Fruit fly (Drosophila melanogaster) whole organism, pupa: ENCODE data around the gene CCAP-R.

ENCODE experiments used
- CG10348 ChIP-seq: fragments of 200-800 bp; sonication (Bioruptor generic); IDR thresholded peaks from 2 replicates; pipeline ENCODE4 v1.3.6; 2022; ENCODE audit warnings: missing biosample characterization, missing genetic modification characterization
- CG12605 ChIP-seq: fragments of 200-800 bp; sonication (Bioruptor generic); IDR thresholded peaks from 2 replicates; pipeline ENCODE4 v1.3.6; 2022; ENCODE audit warnings: missing biosample characterization, missing genetic modification characterization
- CG13204 ChIP-seq: fragments of 200-800 bp; sonication (Bioruptor generic); optimal IDR thresholded peaks from 2 replicates; lab custom pipeline; 2018; ENCODE audit warnings: missing biosample characterization, mild to moderate bottlenecking, missing genetic modification characterization, moderate library complexity
- CG14655 ChIP-seq: fragments of 200-800 bp; sonication (Bioruptor generic); optimal IDR thresholded peaks from 3 replicates; lab custom pipeline; 2017; ENCODE audit warnings: mild to moderate bottlenecking, missing biosample characterization, missing genetic modification reagents, missing genetic modification characterization
- CG15710 ChIP-seq: fragments of 200-800 bp; sonication (Bioruptor generic); optimal IDR thresholded peaks from 2 replicates; lab custom pipeline; 2018; ENCODE audit warnings: missing biosample characterization, mild to moderate bottlenecking, missing genetic modification characterization, moderate library complexity
- CG17806 ChIP-seq: fragments of 200-800 bp; sonication (Bioruptor generic); optimal IDR thresholded peaks from 2 replicates; lab custom pipeline; 2018; ENCODE audit warnings: missing biosample characterization, mild to moderate bottlenecking, missing genetic modification characterization, moderate library complexity
- CG32121 ChIP-seq: fragments of 200-800 bp; sonication (Bioruptor generic); IDR thresholded peaks from 2 replicates; pipeline ENCODE4 v1.3.6; 2022; ENCODE audit warnings: missing biosample characterization, missing genetic modification characterization
- CG34367 ChIP-seq: fragments of 200-800 bp; sonication (Bioruptor generic); optimal IDR thresholded peaks from 2 replicates; lab custom pipeline; 2018; ENCODE audit warnings: missing biosample characterization, mild to moderate bottlenecking, missing genetic modification characterization
- CG4496 ChIP-seq: fragments of 200-800 bp; sonication (Bioruptor generic); IDR thresholded peaks from 3 replicates; pipeline ENCODE4 v1.3.6; 2022; ENCODE audit warnings: missing biosample characterization, missing genetic modification characterization
- CG8159 ChIP-seq: fragments of 200-800 bp; sonication (Bioruptor generic); optimal IDR thresholded peaks from 3 replicates; lab custom pipeline; 2018; ENCODE audit warnings: missing biosample characterization, mild to moderate bottlenecking, missing genetic modification characterization, moderate library complexity
- CG8301 ChIP-seq: fragments of 200-800 bp; sonication (Bioruptor generic); optimal IDR thresholded peaks from 2 replicates; lab custom pipeline; 2018; ENCODE audit warnings: missing biosample characterization, mild to moderate bottlenecking, missing genetic modification characterization
- CG9948 ChIP-seq: fragments of 200-800 bp; sonication (Bioruptor generic); optimal IDR thresholded peaks from 2 replicates; lab custom pipeline; 2018; ENCODE audit warnings: missing biosample characterization, mild to moderate bottlenecking, missing genetic modification characterization, moderate library complexity
- D1 ChIP-seq: fragments of 200-800 bp; sonication (Bioruptor generic); optimal IDR thresholded peaks from 2 replicates; lab custom pipeline; 2018; ENCODE audit warnings: missing biosample characterization, mild to moderate bottlenecking, missing genetic modification characterization, moderate library complexity
- EcR ChIP-seq: fragments of 200-800 bp; sonication (Bioruptor generic); optimal IDR thresholded peaks from 3 replicates; lab custom pipeline; 2019; ENCODE audit warnings: missing biosample characterization, missing genetic modification characterization, mild to moderate bottlenecking, moderate library complexity, missing genetic modification reagents
- Ets98B ChIP-seq: fragments of 200-800 bp; sonication (Bioruptor generic); IDR thresholded peaks from 2 replicates; pipeline ENCODE4 v1.3.6; 2022; ENCODE audit warnings: missing biosample characterization, missing genetic modification characterization
- Pif1A ChIP-seq: fragments of 200-800 bp; sonication (Bioruptor generic); optimal IDR thresholded peaks from 3 replicates; lab custom pipeline; 2016; ENCODE audit warnings: missing biosample characterization, missing genetic modification characterization
- Pif1B ChIP-seq: fragments of 200-800 bp; sonication (Bioruptor generic); optimal IDR thresholded peaks from 3 replicates; lab custom pipeline; 2016; ENCODE audit warnings: missing biosample characterization, missing genetic modification characterization
- Snoo ChIP-seq: fragments of 200-800 bp; sonication (Bioruptor generic); optimal IDR thresholded peaks from 3 replicates; lab custom pipeline; 2017; ENCODE audit warnings: missing biosample characterization, mild to moderate bottlenecking, missing genetic modification characterization, inconsistent platforms
- fd96Ca ChIP-seq: fragments of 200-800 bp; sonication (Bioruptor generic); IDR thresholded peaks from 3 replicates; pipeline ENCODE4 v1.3.6; 2022; ENCODE audit warnings: missing biosample characterization, missing genetic modification characterization
- gl ChIP-seq: fragments of 200-800 bp; sonication (Bioruptor generic); optimal IDR thresholded peaks from 2 replicates; lab custom pipeline; 2018; ENCODE audit warnings: missing biosample characterization, mild to moderate bottlenecking, missing genetic modification characterization
- rn ChIP-seq: fragments of 200-800 bp; sonication (Bioruptor generic); IDR thresholded peaks from 2 replicates; pipeline ENCODE4 v1.3.6; 2022; ENCODE audit warnings: missing biosample characterization, missing genetic modification characterization

The CCAP-R gene

dm6 chr3R:25966944-25967343 is 10.9 kb upstream of the CCAP-R start:
- TF ChIP-seq CG12605 (GFP tag; lab: Robert Waterston, UW) = no peak
- no peak for TF ChIP-seq Ets98B (GFP tag; lab: Robert Waterston, UW)
- TF ChIP-seq CG4496 (GFP tag; lab: Robert Waterston, UW) = no peak
- no peak for TF ChIP-seq rn (GFP tag; lab: Robert Waterston, UW)
- no peak for TF ChIP-seq CG8301 (tag; lab: Kevin White, UChicago)
- no peak for TF ChIP-seq CG14655 (GFP tag; lab: Kevin White, UChicago)
- no peak for TF ChIP-seq gl (tag; lab: Kevin White, UChicago)
- no peak for TF ChIP-seq Pif1B (GFP tag; lab: Kevin White, UChicago)
- no peak for TF ChIP-seq CG8159
- TF ChIP-seq CG15710 (tag; lab: Kevin White, UChicago) = no peak
- no peak for TF ChIP-seq CG32121 (GFP tag; lab: Robert Waterston, UW)
- TF ChIP-seq fd96Ca (GFP tag; lab: Robert Waterston, UW) = no peak
- no peak for TF ChIP-seq CG34367 (tag; lab: Kevin White, UChicago)
- TF ChIP-seq Pif1A = no peak
- TF ChIP-seq CG17806 (tag; lab: Kevin White, UChicago) = no peak
- TF ChIP-seq EcR (GFP tag; lab: Kevin White, UChicago) = no peak
- TF ChIP-seq Snoo (tag; lab: Kevin White, UChicago) = no peak
- TF ChIP-seq CG9948 (tag; lab: Kevin White, UChicago) = no peak

DNA sequence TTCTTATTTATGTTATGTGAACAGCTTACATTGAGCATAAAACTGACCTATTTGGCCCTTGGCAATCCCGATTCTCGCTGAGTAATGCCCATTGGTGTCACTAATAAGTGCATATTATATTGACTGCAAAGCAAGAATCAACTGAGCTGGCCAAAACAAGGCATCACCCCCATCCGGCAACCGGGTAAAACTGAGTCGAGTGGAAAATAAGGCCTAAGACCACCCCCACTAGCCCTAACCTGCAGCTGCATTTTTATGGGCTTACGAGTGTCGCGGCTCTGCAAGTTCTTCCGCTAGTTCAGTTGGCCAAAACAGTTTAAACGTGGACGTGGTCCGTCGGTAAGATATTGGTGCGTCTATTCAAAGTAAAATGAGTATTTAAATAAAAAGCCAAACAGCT is 5.6 kb upstream of the CCAP-R start, which contains the start of gene boss:
Gene boss (plus strand): TSS at position 301 of the 400 bp plus-strand sequence.
- no peak for TF ChIP-seq CG14655 (GFP tag; lab: Kevin White, UChicago)
- no peak for TF ChIP-seq gl (tag; lab: Kevin White, UChicago)
- TF ChIP-seq CG15710 (tag; lab: Kevin White, UChicago) = no peak
- no peak for TF ChIP-seq D1
- TF ChIP-seq Pif1A = no peak
- TF ChIP-seq CG13204 (GFP tag; lab: Kevin White, UChicago) = no peak
- no peak for TF ChIP-seq CG8159
- no peak for TF ChIP-seq rn (GFP tag; lab: Robert Waterston, UW)
- no peak for TF ChIP-seq Snoo (tag; lab: Kevin White, UChicago)
- no peak for TF ChIP-seq CG12605 (GFP tag; lab: Robert Waterston, UW)
- TF ChIP-seq Pif1B (GFP tag; lab: Kevin White, UChicago) = no peak
- TF ChIP-seq Ets98B (GFP tag; lab: Robert Waterston, UW) = no peak

DNA sequence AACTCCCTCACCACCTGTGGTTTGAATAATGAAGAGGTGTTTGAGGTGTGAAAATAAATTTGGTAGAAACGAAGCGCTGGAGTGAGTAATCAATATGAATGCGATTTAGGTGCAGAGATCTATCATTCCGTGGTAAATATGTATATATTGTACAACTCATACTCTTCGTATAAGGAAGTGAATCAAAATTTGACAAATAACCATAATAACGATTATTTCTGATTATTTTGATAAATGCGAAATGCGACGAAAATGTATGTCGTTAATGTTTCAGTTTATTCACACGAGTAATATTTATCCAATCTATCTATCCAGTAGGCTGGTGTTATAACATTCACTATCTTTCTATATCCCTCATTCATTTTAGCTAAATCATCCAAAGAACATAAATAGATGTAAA is 2.9 kb upstream of the CCAP-R start, which contains the start of gene CG14540:
Gene CG14540 (plus strand): TSS at position 301 of the 400 bp plus-strand sequence.
- no peak for TF ChIP-seq EcR (GFP tag; lab: Kevin White, UChicago)
- TF ChIP-seq CG15710 (tag; lab: Kevin White, UChicago) = no peak
- TF ChIP-seq D1 = no peak
- TF ChIP-seq CG17806 (tag; lab: Kevin White, UChicago) = no peak
- TF ChIP-seq Pif1A = no peak
- no peak for TF ChIP-seq rn (GFP tag; lab: Robert Waterston, UW)
- no peak for TF ChIP-seq CG8159
- TF ChIP-seq CG4496 (GFP tag; lab: Robert Waterston, UW) = no peak
- no peak for TF ChIP-seq Pif1B (GFP tag; lab: Kevin White, UChicago)
- no peak for TF ChIP-seq CG14655 (GFP tag; lab: Kevin White, UChicago)
- TF ChIP-seq CG12605 (GFP tag; lab: Robert Waterston, UW) = no peak
- TF ChIP-seq Ets98B (GFP tag; lab: Robert Waterston, UW) = no peak
- no peak for TF ChIP-seq CG13204 (GFP tag; lab: Kevin White, UChicago)
- no peak for TF ChIP-seq CG32121 (GFP tag; lab: Robert Waterston, UW)
- TF ChIP-seq CG10348 = no peak
- no peak for TF ChIP-seq Snoo (tag; lab: Kevin White, UChicago)
- no peak for TF ChIP-seq gl (tag; lab: Kevin White, UChicago)
- TF ChIP-seq CG34367 (tag; lab: Kevin White, UChicago) = no peak
- TF ChIP-seq, all 21 proteins: peak for 0

DNA sequence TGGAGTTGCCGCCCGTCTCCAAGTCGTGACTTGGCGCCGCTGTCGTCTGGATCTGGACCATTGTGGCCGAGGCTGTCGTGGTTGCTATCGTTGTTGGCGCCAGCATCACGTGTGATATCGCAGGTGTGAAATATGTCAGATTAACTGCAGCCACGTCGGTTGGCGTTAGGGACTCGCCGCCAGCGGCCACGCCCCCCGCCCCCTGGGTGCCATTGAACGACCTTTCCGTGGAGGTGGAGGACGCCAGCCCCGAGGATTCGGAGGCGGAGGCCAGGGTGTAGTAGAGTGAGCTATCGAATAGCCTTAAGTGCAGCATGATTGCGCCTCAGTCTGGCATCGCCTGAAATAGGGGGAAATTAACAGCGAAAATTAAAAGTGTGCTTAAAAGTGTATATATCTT is 14.8 kb downstream of the CCAP-R start:
- TF ChIP-seq CG17806 (tag; lab: Kevin White, UChicago) (no peak), gl (tag; lab: Kevin White, UChicago) (no peak), CG34367 (tag; lab: Kevin White, UChicago) (no peak), rn (GFP tag; lab: Robert Waterston, UW) (no peak), fd96Ca (GFP tag; lab: Robert Waterston, UW) (no peak), CG4496 (GFP tag; lab: Robert Waterston, UW) (no peak), CG9948 (tag; lab: Kevin White, UChicago) (no peak), Snoo (tag; lab: Kevin White, UChicago) (no peak), CG8159 (no peak)

- TF ChIP-seq CG10348 (no peak), EcR (GFP tag; lab: Kevin White, UChicago) (no peak), CG8159 (no peak)
Measured at dm6 chr3R:25922534-25922933, 33.5 kb downstream of the CCAP-R start, which contains the start of gene CG14546. TSS of gene CG14546 (minus strand) at chr3R:25922634.

DNA sequence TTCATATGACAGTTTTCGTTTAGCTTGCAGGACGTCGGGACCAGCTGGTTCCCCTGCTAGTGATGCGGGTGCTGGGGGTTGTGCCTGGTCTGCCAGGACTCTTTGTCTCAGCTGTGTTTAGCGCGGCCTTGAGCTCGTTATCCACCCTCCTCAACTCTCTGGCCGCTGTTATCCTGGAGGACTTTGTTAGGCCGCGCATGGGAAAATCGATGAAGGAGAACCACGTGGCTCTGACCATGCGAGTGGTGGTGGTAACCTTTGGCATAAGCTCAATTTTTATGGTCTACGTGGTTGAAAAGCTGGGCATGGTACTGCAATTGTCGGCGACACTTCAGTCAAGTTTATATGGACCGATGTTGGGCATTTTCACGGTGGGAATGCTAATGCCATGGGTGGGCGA is 36.2 kb downstream of the CCAP-R start:
- no peak for TF ChIP-seq Pif1B (GFP tag; lab: Kevin White, UChicago)
- no peak for TF ChIP-seq CG8301 (tag; lab: Kevin White, UChicago)
- TF ChIP-seq CG17806 (tag; lab: Kevin White, UChicago) = no peak
- TF ChIP-seq CG8159 = no peak
- TF ChIP-seq fd96Ca (GFP tag; lab: Robert Waterston, UW) = no peak
- no peak for TF ChIP-seq CG9948 (tag; lab: Kevin White, UChicago)
- TF ChIP-seq CG13204 (GFP tag; lab: Kevin White, UChicago) = no peak
- no peak for TF ChIP-seq CG14655 (GFP tag; lab: Kevin White, UChicago)
- TF ChIP-seq CG10348 = no peak
- TF ChIP-seq D1 = no peak
- TF ChIP-seq CG32121 (GFP tag; lab: Robert Waterston, UW) = no peak
- TF ChIP-seq CG4496 (GFP tag; lab: Robert Waterston, UW) = no peak
- no peak for TF ChIP-seq CG12605 (GFP tag; lab: Robert Waterston, UW)
- TF ChIP-seq Snoo (tag; lab: Kevin White, UChicago) = no peak
- TF ChIP-seq CG34367 (tag; lab: Kevin White, UChicago) = no peak
- no peak for TF ChIP-seq rn (GFP tag; lab: Robert Waterston, UW)
- no peak for TF ChIP-seq EcR (GFP tag; lab: Kevin White, UChicago)
- TF ChIP-seq Pif1A = no peak
- no peak for TF ChIP-seq Ets98B (GFP tag; lab: Robert Waterston, UW)
